Fruit fly (Drosophila melanogaster): ENCODE measurements around the gene CG31125.

CG31125 gene

dm6 chr3R:24654770-24655322 lies at the start of gene CG31125, which contains the start of gene CG6695:
TSS of gene CG31125 (minus strand) at chr3R:24654820.
TSS of gene CG6695 (plus strand) at chr3R:24655160.
- no peak for TF ChIP-seq CG17801 (GFP tag; optimal IDR thresholded peaks at IDR 0.05; ENCODE audit: partially characterized antibody)

dm6 chr3R:24699309-24699708 lies 44.7 kb upstream of the CG31125 start:
- TF ChIP-seq CG17801 (GFP tag; optimal IDR thresholded peaks at IDR 0.05; ENCODE audit: partially characterized antibody), result no peak

DNA sequence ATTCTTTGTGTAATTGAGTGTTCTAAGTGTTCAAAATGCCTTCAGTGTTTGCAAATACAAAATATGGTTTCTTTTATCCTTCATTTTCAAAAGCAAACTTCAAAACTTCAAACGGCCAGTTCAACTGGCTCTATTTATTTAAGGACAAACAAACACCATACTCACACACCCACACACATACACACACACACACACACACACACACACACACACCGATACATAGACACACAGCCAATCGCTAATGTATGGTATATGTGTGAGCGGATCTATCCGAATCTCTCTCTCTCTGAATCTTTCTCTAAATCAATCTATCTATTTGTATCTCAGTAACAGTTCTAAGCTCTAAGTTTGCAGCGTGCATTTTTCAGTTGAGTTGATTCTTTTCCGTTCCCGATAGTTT lies 38.2 kb upstream of the CG31125 start:
- no peak for TF ChIP-seq CG17801 (GFP tag; optimal IDR thresholded peaks at IDR 0.05; ENCODE audit: partially characterized antibody)

- no peak for TF ChIP-seq CG17801 (GFP tag; optimal IDR thresholded peaks at IDR 0.05; ENCODE audit: partially characterized antibody)
These were observed 17.0 kb upstream of the CG31125 start for dm6 chr3R:24671662-24672061.

DNA sequence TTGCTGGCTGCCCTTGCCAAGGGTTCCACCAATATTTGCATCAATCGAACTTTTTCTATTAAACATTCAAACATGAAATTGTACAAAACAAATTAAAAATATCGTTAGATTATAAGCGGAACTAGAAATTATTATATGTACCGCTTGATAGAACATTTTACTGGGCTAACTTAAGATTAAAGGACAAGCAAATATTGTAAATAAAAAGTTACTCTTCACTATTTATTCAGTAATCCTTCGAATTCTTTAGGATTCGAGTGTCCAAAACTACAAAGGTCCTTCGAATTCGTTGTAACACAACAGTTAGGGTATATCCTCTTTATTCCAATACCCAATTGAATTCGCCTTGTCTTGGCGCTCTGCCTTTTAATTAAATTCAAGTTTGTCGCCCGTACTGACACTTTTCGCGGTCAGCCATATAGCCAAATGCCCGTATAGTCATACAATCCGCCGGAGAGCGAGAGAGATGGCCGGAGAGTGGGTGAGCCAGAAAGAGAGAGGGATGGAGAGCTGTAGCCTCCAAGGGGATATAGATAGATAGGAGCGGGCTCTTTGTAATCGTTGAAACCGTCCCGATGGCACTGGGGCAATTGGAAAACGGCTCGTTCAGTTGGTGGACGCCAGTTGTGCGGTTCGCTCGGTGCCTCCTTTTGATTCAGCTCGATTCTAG lies 13.1 kb upstream of the CG31125 start:
- TF ChIP-seq CG17801 (GFP tag; optimal IDR thresholded peaks at IDR 0.05; ENCODE audit: partially characterized antibody), result no peak

DNA sequence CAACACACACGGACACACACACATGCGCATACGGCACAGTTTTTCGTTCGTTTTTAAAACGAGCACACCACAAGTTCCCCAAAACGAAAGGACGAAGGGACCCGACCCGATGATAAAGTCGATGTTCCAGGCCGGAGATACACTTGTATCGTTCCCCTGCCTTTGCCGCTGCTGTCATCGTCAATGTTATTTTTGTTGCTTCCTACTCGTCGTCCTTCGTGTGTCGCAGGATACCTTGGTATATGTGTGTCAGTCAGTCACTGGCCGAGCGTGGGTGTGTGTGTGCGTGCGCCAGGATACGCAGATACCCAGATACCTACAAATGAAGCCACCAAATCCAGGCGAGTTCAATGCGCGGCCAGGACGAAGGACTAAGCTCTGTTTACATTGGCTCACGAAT lies 8.4 kb upstream of the CG31125 start:
- no peak for TF ChIP-seq CG17801 (GFP tag; optimal IDR thresholded peaks at IDR 0.05; ENCODE audit: partially characterized antibody)

DNA sequence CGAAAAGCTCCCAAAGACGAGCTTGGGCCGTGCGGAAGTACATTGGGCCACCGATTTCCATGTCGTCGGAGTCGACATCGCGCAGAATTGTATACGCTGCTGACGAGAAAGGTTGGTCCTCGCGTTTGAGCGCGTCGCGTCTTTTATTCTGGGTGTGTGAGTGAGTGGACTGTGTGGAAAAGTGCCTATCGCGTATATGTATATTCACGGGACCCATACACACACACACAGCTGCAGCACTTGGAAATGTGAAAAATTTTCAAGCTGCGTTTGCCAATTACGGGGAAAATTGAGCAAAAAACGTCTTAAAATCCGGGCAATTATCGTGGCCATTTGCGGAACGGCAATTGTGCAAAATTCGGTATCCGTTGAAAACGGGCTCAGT lies 7.8 kb upstream of the CG31125 start, which contains the start of gene slo:
Gene slo (plus strand): TSS at position 80 of the 385 bp plus-strand sequence.
- TF ChIP-seq CG17801 (GFP tag; optimal IDR thresholded peaks at IDR 0.05; ENCODE audit: partially characterized antibody), result no peak

DNA sequence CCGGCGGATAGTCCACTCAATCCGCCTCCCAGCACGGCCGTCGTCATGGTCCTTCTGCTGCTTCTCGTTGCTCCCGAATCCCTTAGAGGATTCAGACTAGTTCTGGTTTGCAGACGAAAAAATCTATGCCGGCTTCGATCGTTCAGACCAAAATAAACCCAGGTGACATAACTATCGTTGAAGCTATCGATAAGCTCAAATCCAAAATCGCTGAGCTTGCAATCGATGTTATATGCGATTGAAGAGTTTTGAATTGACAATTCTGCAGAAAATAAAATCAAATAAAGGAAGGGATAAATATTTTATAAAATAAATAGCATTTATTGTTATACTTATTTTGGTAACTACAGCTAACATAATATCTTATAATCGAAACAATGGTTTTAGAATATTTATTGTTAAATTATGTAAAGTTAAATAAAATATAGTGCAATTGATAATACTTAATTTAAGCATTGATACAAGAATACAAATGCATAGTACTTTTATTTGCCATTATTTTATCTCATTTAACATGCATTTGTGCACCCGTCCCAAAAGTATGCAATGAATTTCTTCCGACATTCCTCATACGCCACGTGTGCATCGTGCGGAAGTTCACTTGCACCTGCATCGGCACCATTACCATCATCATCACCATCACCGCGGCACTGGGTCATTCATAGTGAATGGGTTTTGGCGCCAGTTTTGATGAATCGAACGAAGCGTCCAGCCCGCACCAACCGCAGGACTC lies 7.2 kb upstream of the CG31125 start, which contains the start of gene Ppox:
Gene Ppox (minus strand): TSS at position 173 of the 733 bp plus-strand sequence.
- no peak for TF ChIP-seq CG17801 (GFP tag; optimal IDR thresholded peaks at IDR 0.05; ENCODE audit: partially characterized antibody)

- TF ChIP-seq CG17801 (GFP tag; optimal IDR thresholded peaks at IDR 0.05; ENCODE audit: partially characterized antibody), result peak; percentile 10
These were observed 4.7 kb upstream of the CG31125 start, which contains the start of gene CG31126 for dm6 chr3R:24659173-24659846. TSS of gene CG31126 (plus strand) at chr3R:24659621.

- TF ChIP-seq CG17801 (GFP tag; optimal IDR thresholded peaks at IDR 0.05; ENCODE audit: partially characterized antibody), result peak; percentile 66
These were observed 3.6 kb downstream of the CG31125 start for dm6 chr3R:24651044-24651459.

DNA sequence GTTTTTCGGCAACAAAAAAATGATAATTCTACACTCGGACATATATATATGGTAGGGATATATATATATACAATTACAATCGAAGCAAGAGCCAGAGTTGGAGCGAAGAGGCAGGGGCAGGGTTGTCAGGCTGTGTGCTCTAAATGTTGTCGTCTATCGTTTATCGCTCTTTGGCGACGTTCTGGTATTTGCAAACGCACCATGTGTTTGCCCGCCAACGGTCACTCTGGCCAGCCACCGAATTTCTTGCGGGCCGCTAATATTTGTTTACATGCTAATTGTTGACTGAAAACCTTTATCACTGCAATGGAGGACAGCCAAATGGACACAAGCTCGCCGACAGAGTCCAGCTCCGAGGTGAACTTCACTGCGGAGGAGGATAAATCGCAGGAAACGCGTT lies 4.7 kb downstream of the CG31125 start, which contains the start of the genes puf and ash2:
Gene puf (minus strand): TSS at position 121 of the 400 bp plus-strand sequence.
Gene ash2 (plus strand): TSS at position 203 of the 400 bp plus-strand sequence.
- peak; percentile 16 for TF ChIP-seq CG17801 (GFP tag; optimal IDR thresholded peaks at IDR 0.05; ENCODE audit: partially characterized antibody)

dm6 chr3R:24634957-24635356 lies 19.7 kb downstream of the CG31125 start, which contains the start of gene MtnF:
TSS of gene MtnF (minus strand) at chr3R:24635165.
- no peak for TF ChIP-seq CG17801 (GFP tag; optimal IDR thresholded peaks at IDR 0.05; ENCODE audit: partially characterized antibody)

- no peak for TF ChIP-seq CG17801 (GFP tag; optimal IDR thresholded peaks at IDR 0.05; ENCODE audit: partially characterized antibody)
These were observed 20.3 kb downstream of the CG31125 start for dm6 chr3R:24634312-24634711.

dm6 chr3R:24629877-24630808 lies 24.5 kb downstream of the CG31125 start, which contains the start of gene Wsck:
TSS of gene Wsck (minus strand) at chr3R:24630075.
- peak; percentile 41 for TF ChIP-seq CG17801 (GFP tag; optimal IDR thresholded peaks at IDR 0.05; ENCODE audit: partially characterized antibody)

Data from ovary, adult (tissue).